Worm (Caenorhabditis elegans): ENCODE results near the gene gst-20.

gst-20 gene

ce11 chrII:13600904-13601303 lies 8.7 kb downstream of the gst-20 start, which contains the start of gene csp-1:
Gene csp-1, plus strand, starts transcription at chrII:13601204.
- TF ChIP-seq ctbp-1 (GFP tag; IDR thresholded peaks at IDR 0.05) (no peak), mes-2 (tag; optimal IDR thresholded peaks at IDR 0.05; ENCODE audit: poor library complexity, severe bottlenecking) (no peak), egl-27 (tag; optimal IDR thresholded peaks at IDR 0.05) (no peak), ztf-7 (tag; optimal IDR thresholded peaks at IDR 0.05) (no peak), php-3 (GFP tag; IDR thresholded peaks at IDR 0.05) (no peak), lin-29 (GFP tag; IDR thresholded peaks at IDR 0.05) (no peak), pqm-1 (tag; optimal IDR thresholded peaks at IDR 0.05) (no peak), F10B5.3 (tag; optimal IDR thresholded peaks at IDR 0.05) (no peak), lir-3 (tag; optimal IDR thresholded peaks at IDR 0.05) (no peak), hlh-11 (tag; optimal IDR thresholded peaks at IDR 0.05) (no peak), nhr-11 (tag; optimal IDR thresholded peaks at IDR 0.05) (no peak), mep-1 (tag; optimal IDR thresholded peaks at IDR 0.05) (no peak), mdl-1 (tag; optimal IDR thresholded peaks at IDR 0.05) (no peak), ces-1 (GFP tag; optimal IDR thresholded peaks at IDR 0.05) (no peak), zfp-3 (GFP tag; conservative IDR thresholded peaks at IDR 0.05) (no peak), hlh-30 (tag; optimal IDR thresholded peaks at IDR 0.05; ENCODE audit: insufficient read depth) (no peak), lin-15B (tag; optimal IDR thresholded peaks at IDR 0.05) (no peak), lin-39 (tag; optimal IDR thresholded peaks at IDR 0.05) (no peak), T20F7.1 (GFP tag; optimal IDR thresholded peaks at IDR 0.05) (no peak), daf-8 (GFP tag; IDR thresholded peaks at IDR 0.05) (no peak)

ce11 chrII:13596505-13596977 lies 13.1 kb downstream of the gst-20 start, which contains the start of the genes fbxc-23 and csc-1:
Gene fbxc-23, minus strand, starts transcription at chrII:13596555.
Gene csc-1, plus strand, starts transcription at chrII:13596955.
- TF ChIP-seq jun-1 (tag; optimal IDR thresholded peaks at IDR 0.05) (no peak), ZK337.2 (GFP tag; IDR thresholded peaks at IDR 0.05) (no peak), daf-19 (GFP tag; conservative IDR thresholded peaks at IDR 0.05) (no peak), saeg-2 (GFP tag; IDR thresholded peaks at IDR 0.05) (no peak), lir-3 (tag; optimal IDR thresholded peaks at IDR 0.05) (no peak), cey-2 (tag; optimal IDR thresholded peaks at IDR 0.05; ENCODE audit: borderline replicate concordance, insufficient read depth) (no peak), F10B5.3 (tag; optimal IDR thresholded peaks at IDR 0.05) (no peak), fkh-10 (GFP tag; optimal IDR thresholded peaks at IDR 0.05) (peak; percentile 20), lsy-2 (tag; optimal IDR thresholded peaks at IDR 0.05) (peak; percentile 56 to 98), hmg-1.1 (GFP tag; IDR thresholded peaks at IDR 0.05) (0 out of 2 replicates have a peak, but pooled peaks have one; percentile 15), lim-7 (GFP tag; IDR thresholded peaks at IDR 0.05) (no peak), lin-38 (GFP tag; IDR thresholded peaks at IDR 0.05) (peak; percentile 70), ztf-7 (tag; optimal IDR thresholded peaks at IDR 0.05) (no peak), unc-130 (GFP tag; optimal IDR thresholded peaks at IDR 0.05) (peak; percentile 17), mdt-29 (GFP tag; IDR thresholded peaks at IDR 0.05) (no peak), spr-3 (GFP tag; optimal IDR thresholded peaks at IDR 0.05) (no peak), rbr-2 (tag; optimal IDR thresholded peaks at IDR 0.05) (peak; percentile 1), dve-1 (tag; optimal IDR thresholded peaks at IDR 0.05; ENCODE audit: insufficient read depth) (peak; percentile 37), nhr-28 (tag; optimal IDR thresholded peaks at IDR 0.05) (peak; percentile 22), lin-1 (GFP tag; IDR thresholded peaks at IDR 0.05) (no peak), dpl-1 (GFP tag; optimal IDR thresholded peaks at IDR 0.05) (peak; percentile 90), hlh-30 (tag; optimal IDR thresholded peaks at IDR 0.05; ENCODE audit: insufficient read depth) (peak; percentile 52), snpc-4 (tag; optimal IDR thresholded peaks at IDR 0.05) (no peak), daf-16 (GFP tag; optimal IDR thresholded peaks at IDR 0.05) (no peak), daf-16 (tag; optimal IDR thresholded peaks at IDR 0.05) (peak; percentile 50), snpc-1.2 (GFP tag; IDR thresholded peaks at IDR 0.05) (no peak), vab-7 (GFP tag; IDR thresholded peaks at IDR 0.05) (no peak), zag-1 (tag; optimal IDR thresholded peaks at IDR 0.05) (no peak), mes-2 (tag; optimal IDR thresholded peaks at IDR 0.05; ENCODE audit: poor library complexity, severe bottlenecking) (peak; percentile 67), fos-1 (tag; optimal IDR thresholded peaks at IDR 0.05) (no peak), dmd-9 (GFP tag; IDR thresholded peaks at IDR 0.05) (no peak), ceh-32 (tag; optimal IDR thresholded peaks at IDR 0.05; ENCODE audit: poor library complexity) (no peak), Y75B8A.6 (GFP tag; IDR thresholded peaks at IDR 0.05) (no peak)

Measured in whole organism, L4 larva.